Worm (Caenorhabditis elegans): ENCODE measurements around the gene B0334.20.

Gene B0334.20

ce11 chrII:11503761-11504160 lies 3.5 kb upstream of the B0334.20 start:
- TF ChIP-seq dve-1 (tag; optimal IDR thresholded peaks at IDR 0.05) (peak; percentile 2), nhr-11 (tag; optimal IDR thresholded peaks at IDR 0.05) (no peak)

ce11 chrII:11501956-11502355 lies 1.7 kb upstream of the B0334.20 start:
- TF ChIP-seq tbx-7 (tag; optimal IDR thresholded peaks at IDR 0.05) (no peak), unc-55 (GFP tag; optimal IDR thresholded peaks at IDR 0.05) (no peak), pqm-1 (tag; optimal IDR thresholded peaks at IDR 0.05) (no peak), ceh-24 (tag; optimal IDR thresholded peaks at IDR 0.05) (no peak), nfya-1 (tag; optimal IDR thresholded peaks at IDR 0.05) (no peak), hlh-15 (tag; optimal IDR thresholded peaks at IDR 0.05) (no peak), C08G9.2 (tag; optimal IDR thresholded peaks at IDR 0.05) (no peak), sdc-2 (tag; optimal IDR thresholded peaks at IDR 0.05) (no peak), ceh-14 (tag; optimal IDR thresholded peaks at IDR 0.05) (no peak), ceh-18 (tag; optimal IDR thresholded peaks at IDR 0.05) (no peak), ttx-3 (tag; optimal IDR thresholded peaks at IDR 0.05) (no peak)

ce11 chrII:11497365-11497764 lies 2.9 kb downstream of the B0334.20 start, which contains the start of gene B0334.5:
TSS of gene B0334.5 (plus strand) at chrII:11497665.
- no peak for TF ChIP-seq hlh-8 (tag; optimal IDR thresholded peaks at IDR 0.05)
- TF ChIP-seq tbx-2 (tag; optimal IDR thresholded peaks at IDR 0.05) = no peak

- TF ChIP-seq ceh-14 (tag; optimal IDR thresholded peaks at IDR 0.05) = no peak
- TF ChIP-seq ceh-18 (tag; optimal IDR thresholded peaks at IDR 0.05) = peak; percentile 26
- no peak for TF ChIP-seq dve-1 (tag; optimal IDR thresholded peaks at IDR 0.05)
- TF ChIP-seq unc-55 (GFP tag; optimal IDR thresholded peaks at IDR 0.05) = peak; percentile 14
Measured at ce11 chrII:11496767-11497166, 3.5 kb downstream of the B0334.20 start, which contains the start of gene emc-5. TSS of gene emc-5 (plus strand) at chrII:11496780.

- TF ChIP-seq unc-3 (GFP tag; conservative IDR thresholded peaks at IDR 0.05) (no peak), unc-3 (tag; optimal IDR thresholded peaks at IDR 0.05) (no peak), hlh-6 (tag; optimal IDR thresholded peaks at IDR 0.05) (no peak), ceh-14 (tag; optimal IDR thresholded peaks at IDR 0.05) (no peak), hlh-8 (tag; optimal IDR thresholded peaks at IDR 0.05) (no peak), ceh-19 (GFP tag; optimal IDR thresholded peaks at IDR 0.05) (no peak), ttx-3 (tag; optimal IDR thresholded peaks at IDR 0.05) (no peak), ceh-22 (tag; optimal IDR thresholded peaks at IDR 0.05) (no peak), che-1 (tag; optimal IDR thresholded peaks at IDR 0.05) (no peak), mec-3 (tag; optimal IDR thresholded peaks at IDR 0.05; ENCODE audit: borderline replicate concordance) (no peak), dve-1 (tag; optimal IDR thresholded peaks at IDR 0.05) (no peak), ceh-31 (tag; optimal IDR thresholded peaks at IDR 0.05) (no peak), C38D4.7 (GFP tag; optimal IDR thresholded peaks at IDR 0.05) (no peak), ceh-2 (tag; optimal IDR thresholded peaks at IDR 0.05) (no peak), F13H6.1 (tag; optimal IDR thresholded peaks at IDR 0.05) (no peak), ets-4 (tag; optimal IDR thresholded peaks at IDR 0.05) (no peak), npax-4 (tag; optimal IDR thresholded peaks at IDR 0.05) (no peak), elt-4 (tag; optimal IDR thresholded peaks at IDR 0.05) (no peak)
Measured at ce11 chrII:11495806-11496205, 4.5 kb downstream of the B0334.20 start.

- TF ChIP-seq ets-4 (tag; optimal IDR thresholded peaks at IDR 0.05) = no peak
- peak; percentile 70 for TF ChIP-seq unc-42 (tag; optimal IDR thresholded peaks at IDR 0.05)
Measured at ce11 chrII:11495307-11495706, 5.0 kb downstream of the B0334.20 start, which contains the start of the genes ooc-3 and B0334.4. TSS of gene ooc-3 (minus strand) at chrII:11495321. TSS of gene B0334.4 (plus strand) at chrII:11495692.

ce11 chrII:11492843-11493242 lies 7.4 kb downstream of the B0334.20 start, which contains the start of gene hacl-1:
TSS of gene hacl-1 (minus strand) at chrII:11492963.
- TF ChIP-seq mec-3 (tag; optimal IDR thresholded peaks at IDR 0.05; ENCODE audit: borderline replicate concordance) = no peak
- peak; percentile 27 for TF ChIP-seq elt-2 (tag; optimal IDR thresholded peaks at IDR 0.05)
- TF ChIP-seq ama-1 (optimal IDR thresholded peaks at IDR 0.05) = no peak
